Fruit fly (Drosophila melanogaster) whole organism, prepupa: ENCODE data around the gene Osi18.

Experiments used
- CG15336 ChIP-seq: fragments of 200-800 bp; sonication (Bioruptor generic); IDR thresholded peaks from 2 replicates; pipeline ENCODE4 v1.3.6; 2022; ENCODE audit warnings: missing biosample characterization, missing genetic modification characterization
- CG6163 ChIP-seq: fragments of 200-800 bp; sonication (Bioruptor generic); IDR thresholded peaks from 3 replicates; pipeline ENCODE4 v1.3.6; 2022; ENCODE audit warnings: missing biosample characterization, missing genetic modification characterization
- Met ChIP-seq: fragments of 200-800 bp; sonication (Bioruptor generic); optimal IDR thresholded peaks from 3 replicates; lab custom pipeline; 2016; ENCODE audit warnings: missing biosample characterization, missing genetic modification characterization
- eg ChIP-seq: fragments of 200-800 bp; sonication (Bioruptor generic); IDR thresholded peaks from 3 replicates; pipeline ENCODE4 v1.3.6; 2022; ENCODE audit warnings: missing biosample characterization, missing genetic modification characterization
- spab ChIP-seq: fragments of 200-800 bp; sonication (Bioruptor generic); optimal IDR thresholded peaks from 2 replicates; lab custom pipeline; 2017; ENCODE audit warnings: missing biosample characterization, mild to moderate bottlenecking, missing genetic modification characterization, missing genetic modification reagents

DNA sequence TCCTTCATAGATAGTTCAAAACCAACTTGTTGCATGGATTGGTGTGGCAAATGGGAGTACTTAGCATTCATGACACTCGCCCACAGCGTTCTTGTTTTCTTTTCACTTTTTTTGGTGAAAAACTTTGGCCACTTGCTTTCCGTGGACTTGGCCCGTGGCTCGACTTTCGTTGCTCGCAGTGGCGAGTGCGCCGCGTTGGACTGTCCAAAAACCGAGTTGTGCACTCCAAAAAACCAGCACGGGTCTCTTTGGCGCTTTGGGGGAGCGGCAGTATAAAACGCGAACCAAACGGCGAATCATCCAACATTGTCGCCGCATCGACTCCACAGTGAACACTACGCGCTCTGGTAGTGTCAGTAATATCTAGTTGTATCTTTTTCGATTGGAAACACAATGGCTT is 9.7 kb downstream of the Osi18 start, which contains the start of gene Osi20:
- TF ChIP-seq Met (GFP tag; lab: Kevin White, UChicago) (no peak), CG6163 (GFP tag; lab: Robert Waterston, UW) (no peak), spab (GFP tag; lab: Kevin White, UChicago) (no peak), eg (no peak), CG15336 (GFP tag; lab: Robert Waterston, UW) (no peak)
